Worm (Caenorhabditis elegans) whole organism, early embryonic: ENCODE results near the gene C03H5.4.

Experiments
- B0310.2 ChIP-seq: sonication (generic microtip); optimal IDR thresholded peaks from 2 replicates; lab custom pipeline; 2016; ENCODE audit warnings: mild to moderate bottlenecking, missing genetic modification characterization, missing compliant biosample characterization
- F13C5.2 ChIP-seq: sonication (generic microtip); optimal IDR thresholded peaks from 2 replicates; lab custom pipeline; 2017; ENCODE audit warnings: mild to moderate bottlenecking, missing genetic modification characterization, inconsistent platforms, missing compliant biosample characterization
- aly-1 ChIP-seq: sonication (generic microtip); optimal IDR thresholded peaks from 2 replicates; lab custom pipeline; 2016; ENCODE audit warnings: missing genetic modification characterization, missing compliant biosample characterization
- ama-1 ChIP-seq: fragments of 150-350 bp; optimal IDR thresholded peaks from 2 replicates; lab custom pipeline; 2014
- ceh-13 ChIP-seq: fragments of 200-800 bp; sonication (Bioruptor generic); optimal IDR thresholded peaks from 2 replicates; lab custom pipeline; 2018; ENCODE audit warnings: mild to moderate bottlenecking, missing genetic modification characterization, missing compliant biosample characterization
- ceh-36 ChIP-seq: sonication (generic microtip); optimal IDR thresholded peaks from 2 replicates; lab custom pipeline; 2016; ENCODE audit warnings: missing genetic modification characterization, inconsistent platforms, missing compliant biosample characterization
- ets-7 ChIP-seq: sonication (generic microtip); optimal IDR thresholded peaks from 2 replicates; lab custom pipeline; 2016; ENCODE audit warnings: missing genotype, missing genetic modification characterization, missing compliant biosample characterization
- flt-1 ChIP-seq: fragments of 200-800 bp; sonication (Bioruptor generic); IDR thresholded peaks from 2 replicates; pipeline ENCODE4 v1.3.6; 2022; ENCODE audit warnings: missing genetic modification characterization, missing compliant biosample characterization
- hmbx-1 ChIP-seq: sonication (generic microtip); optimal IDR thresholded peaks from 2 replicates; lab custom pipeline; 2016; ENCODE audit warnings: mild to moderate bottlenecking, missing genetic modification characterization, missing compliant biosample characterization
- hmg-4 ChIP-seq: fragments of 200-800 bp; sonication (Bioruptor generic); optimal IDR thresholded peaks from 2 replicates; lab custom pipeline; 2018; ENCODE audit warnings: mild to moderate bottlenecking, missing genetic modification characterization, missing compliant biosample characterization
- hnd-1 ChIP-seq: sonication (generic microtip); optimal IDR thresholded peaks from 2 replicates; lab custom pipeline; 2016; ENCODE audit warnings: missing genetic modification characterization, missing compliant biosample characterization
- pes-1 ChIP-seq: fragments of 200-800 bp; sonication (Bioruptor generic); IDR thresholded peaks from 2 replicates; pipeline ENCODE4 v1.3.6; 2022; ENCODE audit warnings: missing genetic modification reagents, missing genetic modification characterization, missing compliant biosample characterization
- scrt-1 ChIP-seq: fragments of 200-800 bp; sonication (Bioruptor generic); IDR thresholded peaks from 2 replicates; pipeline ENCODE4 v1.3.6; 2022; ENCODE audit warnings: missing genetic modification characterization, missing compliant biosample characterization
- sea-1 ChIP-seq: fragments of 200-800 bp; sonication (Bioruptor generic); conservative IDR thresholded peaks from 2 replicates; pipeline ENCODE4 v1.3.6; 2022; ENCODE audit warnings: missing genetic modification characterization, missing compliant biosample characterization
- tbx-11 ChIP-seq: fragments of 200-800 bp; sonication (Bioruptor generic); IDR thresholded peaks from 2 replicates; pipeline ENCODE4 v1.3.6; 2022; ENCODE audit warnings: missing genetic modification characterization, missing compliant biosample characterization
- tbx-37 ChIP-seq: fragments of 200-800 bp; sonication (Bioruptor generic); conservative IDR thresholded peaks from 2 replicates; pipeline ENCODE4 v1.3.6; 2022; ENCODE audit warnings: missing genetic modification reagents, missing genetic modification characterization, missing compliant biosample characterization
- tra-4 ChIP-seq: sonication (generic microtip); optimal IDR thresholded peaks from 2 replicates; lab custom pipeline; 2017; ENCODE audit warnings: missing genetic modification characterization, missing compliant biosample characterization

Gene C03H5.4

DNA sequence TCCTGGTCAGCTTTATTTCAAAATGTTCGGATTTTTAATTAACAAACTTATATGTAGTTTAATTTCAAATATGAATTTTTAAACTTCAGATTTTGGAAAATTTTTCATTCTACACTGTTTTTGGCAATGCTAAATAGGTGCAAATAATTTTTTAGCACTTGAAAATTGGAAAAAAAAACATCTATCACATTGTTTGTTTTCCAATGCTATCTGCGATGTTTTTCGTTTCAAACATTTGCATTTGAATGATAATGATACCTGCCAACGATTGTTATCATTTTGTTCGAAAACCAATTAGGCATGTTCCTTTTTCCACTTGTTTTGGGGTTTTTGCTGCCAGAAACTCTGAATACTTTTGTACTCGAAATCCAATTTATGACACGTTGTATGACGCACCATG is at the start of gene C03H5.4:
Gene C03H5.4, plus strand, starts transcription at position 301 of the 400 bp plus-strand sequence.
- TF ChIP-seq ceh-13: no peak
- no peak for TF ChIP-seq scrt-1 (GFP tag; lab: Robert Waterston, UW)
- no peak for TF ChIP-seq pes-1
- no peak for TF ChIP-seq B0310.2 (tag; lab: Kevin White, UChicago)
- TF ChIP-seq F13C5.2: no peak
- TF ChIP-seq ama-1 (lab: Kevin White, UChicago): no peak
- TF ChIP-seq tbx-37: no peak
- TF ChIP-seq sea-1 (GFP tag; lab: Robert Waterston, UW): no peak
- TF ChIP-seq tbx-11: no peak
- no peak for TF ChIP-seq ets-7 (tag; lab: Kevin White, UChicago)
- TF ChIP-seq hmg-4 (GFP tag; lab: Kevin White, UChicago): no peak
- no peak for TF ChIP-seq hmbx-1 (tag; lab: Kevin White, UChicago)
- TF ChIP-seq flt-1 (GFP tag; lab: Robert Waterston, UW): no peak

DNA sequence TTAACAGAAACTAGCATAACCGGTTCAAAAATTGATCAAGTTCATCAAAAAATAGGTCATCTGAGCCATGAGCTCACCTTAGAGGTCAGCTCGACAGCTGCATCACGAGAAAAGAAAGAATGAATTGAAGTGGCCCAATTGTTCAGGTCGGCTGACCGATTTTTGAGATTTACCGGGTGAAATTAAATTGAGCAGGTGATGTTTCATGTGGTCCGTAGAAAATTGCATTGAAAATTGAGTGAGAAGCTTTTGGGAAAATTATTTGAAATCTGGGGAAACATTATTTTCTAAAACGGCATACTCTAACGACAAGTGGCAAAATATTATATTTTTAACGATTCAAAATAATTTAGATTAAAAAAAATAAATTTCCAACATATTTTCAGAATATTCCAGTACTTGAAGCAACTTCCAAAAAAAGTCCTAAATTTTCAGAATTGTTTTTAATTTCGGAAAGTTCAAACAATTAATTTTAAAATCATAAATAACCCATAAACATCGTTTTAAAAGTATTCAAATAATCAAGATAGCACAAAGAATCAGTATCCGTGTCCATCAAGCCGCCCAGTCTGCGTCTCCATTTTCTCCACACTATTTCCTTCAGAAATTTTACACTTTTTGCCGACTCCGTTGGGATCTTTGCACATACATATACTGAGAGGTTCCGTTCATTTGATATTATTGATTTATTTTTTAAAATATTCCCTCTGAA is 49.3 kb upstream of the C03H5.4 start, which contains the start of gene sgcb-1:
Gene sgcb-1, plus strand, starts transcription at position 662 of the 712 bp plus-strand sequence.
- TF ChIP-seq hnd-1 (tag; lab: Kevin White, UChicago): no peak
- TF ChIP-seq scrt-1 (GFP tag; lab: Robert Waterston, UW): no peak
- no peak for TF ChIP-seq ama-1 (lab: Kevin White, UChicago)
- TF ChIP-seq pes-1: no peak
- TF ChIP-seq tbx-11: no peak
- no peak for TF ChIP-seq F13C5.2
- no peak for TF ChIP-seq hmbx-1 (tag; lab: Kevin White, UChicago)
- TF ChIP-seq ceh-36 (tag; lab: Kevin White, UChicago): no peak
- no peak for TF ChIP-seq ets-7 (tag; lab: Kevin White, UChicago)
- no peak for TF ChIP-seq flt-1 (GFP tag; lab: Robert Waterston, UW)
- no peak for TF ChIP-seq ceh-13
- no peak for TF ChIP-seq sea-1 (GFP tag; lab: Robert Waterston, UW)
- no peak for TF ChIP-seq B0310.2 (tag; lab: Kevin White, UChicago)
- TF ChIP-seq tra-4 (tag; lab: Kevin White, UChicago): no peak
- TF ChIP-seq tbx-37: no peak
- no peak for TF ChIP-seq aly-1 (tag; lab: Kevin White, UChicago)
- TF ChIP-seq hmg-4 (GFP tag; lab: Kevin White, UChicago): no peak

DNA sequence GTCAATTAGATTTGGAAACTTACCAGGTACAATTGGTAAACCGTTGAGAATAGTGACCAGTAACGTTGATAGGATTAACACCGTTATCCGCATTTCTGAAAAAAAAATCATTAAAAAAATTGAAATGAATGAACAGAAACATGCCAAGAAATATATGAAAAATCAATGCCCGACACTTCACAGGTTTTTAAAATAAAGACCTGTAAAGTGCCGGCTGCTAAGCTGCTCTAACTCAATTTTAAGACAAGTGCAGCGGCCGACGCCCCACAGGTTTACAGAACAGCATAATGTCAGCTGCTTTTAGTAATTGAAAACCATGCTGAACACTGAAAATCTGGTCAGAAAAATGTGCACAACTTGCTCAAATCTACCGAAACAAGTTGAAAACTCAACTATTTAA is 42.6 kb upstream of the C03H5.4 start, which contains the start of gene cbn-1:
Gene cbn-1, minus strand, starts transcription at position 101 of the 400 bp plus-strand sequence.
- TF ChIP-seq tra-4 (tag; lab: Kevin White, UChicago): no peak
- TF ChIP-seq sea-1 (GFP tag; lab: Robert Waterston, UW): no peak
- no peak for TF ChIP-seq pes-1
- no peak for TF ChIP-seq hmbx-1 (tag; lab: Kevin White, UChicago)
- TF ChIP-seq ceh-13: no peak
- TF ChIP-seq ets-7 (tag; lab: Kevin White, UChicago): no peak
- no peak for TF ChIP-seq tbx-11
- TF ChIP-seq hnd-1 (tag; lab: Kevin White, UChicago): no peak
- no peak for TF ChIP-seq flt-1 (GFP tag; lab: Robert Waterston, UW)
- no peak for TF ChIP-seq tbx-37
- no peak for TF ChIP-seq hmg-4 (GFP tag; lab: Kevin White, UChicago)

ce11 chrII:333853-334449 is 41.1 kb upstream of the C03H5.4 start:
- TF ChIP-seq tbx-11: no peak

DNA sequence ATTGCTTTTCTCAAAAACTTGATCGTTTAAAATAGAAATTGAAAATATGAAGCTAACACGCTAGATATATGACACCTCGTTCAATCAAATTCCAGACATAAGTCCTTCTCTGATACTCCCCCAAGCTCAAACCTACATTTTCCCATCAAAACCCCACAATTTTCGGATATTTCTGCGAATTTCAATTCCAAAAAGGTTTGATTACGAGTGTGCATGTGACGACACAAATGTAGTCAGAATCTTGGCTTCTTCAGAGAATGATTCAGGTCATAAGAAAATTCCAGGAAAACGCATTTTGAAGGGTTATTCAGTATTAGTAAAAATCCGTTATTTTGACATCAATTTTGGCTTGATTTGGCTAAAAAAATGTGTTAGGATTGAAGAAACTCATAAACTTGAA is 40.2 kb upstream of the C03H5.4 start:
- no peak for TF ChIP-seq ceh-36 (tag; lab: Kevin White, UChicago)
- no peak for TF ChIP-seq aly-1 (tag; lab: Kevin White, UChicago)
- TF ChIP-seq tbx-11: no peak
- no peak for TF ChIP-seq tbx-37
- no peak for TF ChIP-seq tra-4 (tag; lab: Kevin White, UChicago)
- no peak for TF ChIP-seq flt-1 (GFP tag; lab: Robert Waterston, UW)
- TF ChIP-seq hmg-4 (GFP tag; lab: Kevin White, UChicago): no peak
- TF ChIP-seq hnd-1 (tag; lab: Kevin White, UChicago): no peak
- TF ChIP-seq ceh-13: no peak
- TF ChIP-seq hmbx-1 (tag; lab: Kevin White, UChicago): no peak
- TF ChIP-seq scrt-1 (GFP tag; lab: Robert Waterston, UW): no peak
- TF ChIP-seq ama-1 (lab: Kevin White, UChicago): no peak
- no peak for TF ChIP-seq pes-1
- no peak for TF ChIP-seq B0310.2 (tag; lab: Kevin White, UChicago)
- no peak for TF ChIP-seq sea-1 (GFP tag; lab: Robert Waterston, UW)
- no peak for TF ChIP-seq ets-7 (tag; lab: Kevin White, UChicago)
- no peak for TF ChIP-seq F13C5.2

DNA sequence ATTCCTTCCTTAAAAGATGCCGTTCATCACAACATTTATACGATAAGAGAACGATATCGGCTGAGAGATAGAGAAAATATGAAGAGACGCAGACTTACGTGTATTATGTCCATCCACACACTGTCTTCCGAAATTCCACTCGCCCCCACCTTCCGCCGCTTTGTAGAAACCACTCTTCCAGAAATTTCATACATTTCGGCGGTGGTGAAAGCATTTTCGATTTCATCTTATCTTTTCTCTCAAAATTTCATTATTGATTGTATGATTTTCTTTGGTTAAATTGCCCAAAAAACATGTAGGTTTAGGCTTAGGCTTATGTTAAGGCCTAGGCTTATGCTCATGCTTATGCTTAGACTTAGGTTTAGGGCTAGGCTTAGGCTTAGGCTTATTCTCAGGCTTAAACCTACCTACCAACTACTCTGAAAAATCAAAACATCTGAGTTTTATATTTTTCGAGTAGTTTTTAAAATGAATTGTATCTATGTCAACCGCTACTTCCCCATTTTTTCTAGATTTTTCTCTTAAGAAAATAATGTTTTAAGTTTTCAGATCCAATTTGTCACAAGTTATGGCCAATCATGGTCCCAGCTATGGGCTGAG is 37.7 kb upstream of the C03H5.4 start, which contains the start of gene cpn-2:
Gene cpn-2, plus strand, starts transcription at position 550 of the 600 bp plus-strand sequence.
- TF ChIP-seq tbx-11 (no peak), scrt-1 (GFP tag; lab: Robert Waterston, UW) (no peak), F13C5.2 (no peak), ceh-13 (no peak), B0310.2 (tag; lab: Kevin White, UChicago) (no peak), ceh-36 (tag; lab: Kevin White, UChicago) (no peak), ama-1 (lab: Kevin White, UChicago) (no peak), hmbx-1 (tag; lab: Kevin White, UChicago) (no peak), sea-1 (GFP tag; lab: Robert Waterston, UW) (no peak), ets-7 (tag; lab: Kevin White, UChicago) (no peak), hmg-4 (GFP tag; lab: Kevin White, UChicago) (no peak), tra-4 (tag; lab: Kevin White, UChicago) (no peak)
